Worm (Caenorhabditis elegans) whole organism, L2 larva: Measurements from ENCODE around the gene C35A5.5.
A peak's percentile ranks its signal among the peaks of the same experiment; 100 is the strongest.

Experiments
- C34F6.9 ChIP-seq: fragments of 150-350 bp; optimal IDR thresholded peaks from 2 replicates; lab custom pipeline; 2014; ENCODE audit warnings: missing biosample characterization, missing genetic modification characterization
- F13H6.1 ChIP-seq: sonication (generic microtip); optimal IDR thresholded peaks from 2 replicates; lab custom pipeline; 2016; ENCODE audit warnings: missing genetic modification characterization, missing compliant biosample characterization
- R02D3.7 ChIP-seq: fragments of 150-350 bp; optimal IDR thresholded peaks from 2 replicates; lab custom pipeline; 2014; ENCODE audit warnings: missing biosample characterization, missing genetic modification characterization
- Y55F3AM.14 ChIP-seq: fragments of 200-800 bp; sonication (Bioruptor generic); optimal IDR thresholded peaks from 2 replicates; lab custom pipeline; 2018; ENCODE audit warnings: mild to moderate bottlenecking, missing genetic modification characterization, missing compliant biosample characterization
- ZK546.5 ChIP-seq: sonication (generic microtip); optimal IDR thresholded peaks from 2 replicates; lab custom pipeline; 2017; ENCODE audit warnings: missing biosample characterization, missing genetic modification characterization
- alr-1 ChIP-seq: fragments of 150-350 bp; optimal IDR thresholded peaks from 2 replicates; lab custom pipeline; 2014; ENCODE audit warnings: missing biosample characterization, missing genetic modification characterization
- ama-1 ChIP-seq: fragments of 150-350 bp; optimal IDR thresholded peaks from 2 replicates; lab custom pipeline; 2018; ENCODE audit warnings: inconsistent platforms
- blmp-1 ChIP-seq: sonication (generic microtip); optimal IDR thresholded peaks from 2 replicates; lab custom pipeline; 2017; ENCODE audit warnings: missing genetic modification characterization, mild to moderate bottlenecking, missing compliant biosample characterization, antibody characterized with exemption, moderate library complexity; ENCODE audit not compliant: insufficient read depth
- ceh-16 ChIP-seq: fragments of 150-350 bp; optimal IDR thresholded peaks from 2 replicates; lab custom pipeline; 2014; ENCODE audit warnings: missing biosample characterization, missing genetic modification characterization
- ceh-82 ChIP-seq: fragments of 150-350 bp; optimal IDR thresholded peaks from 2 replicates; lab custom pipeline; 2014; ENCODE audit warnings: missing biosample characterization, missing genetic modification characterization
- crh-2 ChIP-seq: sonication (generic microtip); optimal IDR thresholded peaks from 2 replicates; lab custom pipeline; 2017; ENCODE audit warnings: missing biosample characterization, missing genetic modification characterization
- elt-3 ChIP-seq: sonication (generic microtip); optimal IDR thresholded peaks from 2 replicates; lab custom pipeline; 2017; ENCODE audit warnings: missing biosample characterization, missing genetic modification characterization
- fos-1 ChIP-seq: fragments of 150-350 bp; optimal IDR thresholded peaks from 2 replicates; lab custom pipeline; 2014; ENCODE audit warnings: missing biosample characterization, missing genetic modification characterization
- gmeb-1 ChIP-seq: fragments of 150-350 bp; optimal IDR thresholded peaks from 2 replicates; lab custom pipeline; 2014; ENCODE audit warnings: missing biosample characterization, missing genetic modification characterization
- lin-11 ChIP-seq: fragments of 150-350 bp; sonication (generic microtip); optimal IDR thresholded peaks from 2 replicates; lab custom pipeline; 2014; ENCODE audit warnings: missing biosample characterization, missing genetic modification characterization, inconsistent platforms, mixed read lengths
- lin-13 ChIP-seq: fragments of 150-350 bp; optimal IDR thresholded peaks from 2 replicates; lab custom pipeline; 2014; ENCODE audit warnings: missing biosample characterization, missing genetic modification reagents, missing genetic modification characterization
- lin-39 ChIP-seq: fragments of 150-350 bp; optimal IDR thresholded peaks from 2 replicates; lab custom pipeline; 2014; ENCODE audit warnings: missing biosample characterization, missing genetic modification reagents, missing genetic modification characterization
- mab-5 ChIP-seq: fragments of 150-350 bp; optimal IDR thresholded peaks from 2 replicates; lab custom pipeline; 2014; ENCODE audit warnings: missing biosample characterization, missing genetic modification characterization
- mbf-1 ChIP-seq: sonication (generic microtip); optimal IDR thresholded peaks from 2 replicates; lab custom pipeline; 2017; ENCODE audit warnings: missing biosample characterization, missing genetic modification characterization
- nhr-10 ChIP-seq: sonication (generic microtip); optimal IDR thresholded peaks from 2 replicates; lab custom pipeline; 2017; ENCODE audit warnings: missing biosample characterization, missing genetic modification characterization
- nhr-11 ChIP-seq: fragments of 150-350 bp; optimal IDR thresholded peaks from 2 replicates; lab custom pipeline; 2014; ENCODE audit warnings: missing biosample characterization, missing genetic modification characterization
- nhr-12 ChIP-seq: fragments of 150-350 bp; optimal IDR thresholded peaks from 2 replicates; lab custom pipeline; 2014; ENCODE audit warnings: missing biosample characterization, missing genetic modification characterization
- nhr-129 ChIP-seq: fragments of 150-350 bp; optimal IDR thresholded peaks from 2 replicates; lab custom pipeline; 2014; ENCODE audit warnings: missing biosample characterization, missing genetic modification characterization
- nhr-21 ChIP-seq: fragments of 150-350 bp; optimal IDR thresholded peaks from 2 replicates; lab custom pipeline; 2014; ENCODE audit warnings: missing biosample characterization, missing genetic modification characterization
- nhr-23 ChIP-seq: fragments of 150-350 bp; optimal IDR thresholded peaks from 2 replicates; lab custom pipeline; 2014; ENCODE audit warnings: missing biosample characterization, missing genetic modification reagents, missing genetic modification characterization
- nhr-237 ChIP-seq: fragments of 150-350 bp; optimal IDR thresholded peaks from 2 replicates; lab custom pipeline; 2014; ENCODE audit warnings: missing biosample characterization, missing genetic modification characterization
- nhr-25 ChIP-seq: fragments of 150-350 bp; sonication (generic microtip); optimal IDR thresholded peaks from 3 replicates; lab custom pipeline; 2014; ENCODE audit warnings: missing biosample characterization, missing genetic modification characterization
- nhr-6 ChIP-seq: fragments of 150-350 bp; optimal IDR thresholded peaks from 2 replicates; lab custom pipeline; 2014; ENCODE audit warnings: missing biosample characterization, missing genetic modification characterization
- sem-4 ChIP-seq: fragments of 150-350 bp; optimal IDR thresholded peaks from 2 replicates; lab custom pipeline; 2014; ENCODE audit warnings: missing biosample characterization, missing genetic modification reagents, missing genetic modification characterization
- skn-1 ChIP-seq: sonication (generic microtip); optimal IDR thresholded peaks from 2 replicates; lab custom pipeline; 2017; ENCODE audit warnings: missing biosample characterization, missing genetic modification characterization
- sma-3 ChIP-seq: sonication (generic microtip); optimal IDR thresholded peaks from 2 replicates; lab custom pipeline; 2016; ENCODE audit warnings: missing genetic modification reagents, missing genetic modification characterization, missing compliant biosample characterization
- snpc-4 ChIP-seq: fragments of 150-350 bp; optimal IDR thresholded peaks from 2 replicates; lab custom pipeline; 2014; ENCODE audit warnings: missing biosample characterization, missing genetic modification characterization
- unc-39 ChIP-seq: fragments of 150-350 bp; optimal IDR thresholded peaks from 2 replicates; lab custom pipeline; 2014; ENCODE audit warnings: missing biosample characterization, missing genetic modification characterization
- unc-55 ChIP-seq: fragments of 150-350 bp; sonication (generic microtip); optimal IDR thresholded peaks from 3 replicates; lab custom pipeline; 2014; ENCODE audit warnings: missing biosample characterization, missing genetic modification reagents, missing genetic modification characterization
- unc-62 ChIP-seq: fragments of 150-350 bp; optimal IDR thresholded peaks from 2 replicates; lab custom pipeline; 2014; ENCODE audit warnings: missing biosample characterization, missing genetic modification reagents, missing genetic modification characterization
- zag-1 ChIP-seq: fragments of 150-350 bp; optimal IDR thresholded peaks from 2 replicates; lab custom pipeline; 2014; ENCODE audit warnings: missing biosample characterization, missing genetic modification characterization
- ztf-1 ChIP-seq: fragments of 200-800 bp; sonication (Bioruptor generic); conservative IDR thresholded peaks from 2 replicates; pipeline ENCODE4 v1.3.6; 2022; ENCODE audit warnings: missing genetic modification characterization, missing compliant biosample characterization
- ztf-4 ChIP-seq: fragments of 150-350 bp; optimal IDR thresholded peaks from 2 replicates; lab custom pipeline; 2014; ENCODE audit warnings: missing biosample characterization, missing genetic modification characterization

C35A5.5 gene

DNA sequence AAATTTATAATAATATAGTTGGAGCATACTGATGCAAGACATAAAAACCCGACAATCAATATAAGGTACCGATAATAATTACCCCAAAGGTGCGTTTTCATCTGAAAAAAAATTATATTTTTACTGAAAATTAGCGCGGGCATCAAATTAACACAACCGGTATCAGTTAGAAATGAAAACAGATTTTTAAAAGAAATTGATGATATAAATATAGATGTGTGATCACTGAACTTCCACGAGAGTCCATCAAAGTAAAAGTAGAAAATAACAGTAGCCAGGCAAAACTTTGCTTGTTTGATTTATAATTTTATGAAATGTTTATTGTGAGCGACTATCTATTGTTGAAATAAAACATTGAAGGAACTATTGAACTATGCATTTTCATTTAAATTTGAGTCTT, 4.4 kb upstream of the C35A5.5 start, which contains the start of gene C35A5.3:
Gene C35A5.3, minus strand, starts transcription at position 101 of the 400 bp plus-strand sequence.
- TF ChIP-seq mbf-1 (tag; lab: Kevin White, UChicago) (no peak), fos-1 (no peak), sma-3 (no peak), nhr-10 (tag; lab: Kevin White, UChicago) (no peak), nhr-23 (tag; lab: Kevin White, UChicago) (no peak), elt-3 (no peak), nhr-21 (no peak), unc-55 (GFP tag; lab: Kevin White, UChicago) (no peak), unc-62 (no peak), lin-13 (GFP tag; lab: Kevin White, UChicago) (no peak), skn-1 (tag; lab: Kevin White, UChicago) (no peak), blmp-1 (no peak), ZK546.5 (tag; lab: Kevin White, UChicago) (no peak), mab-5 (tag; lab: Kevin White, UChicago) (no peak), F13H6.1 (tag; lab: Kevin White, UChicago) (no peak), nhr-129 (tag; lab: Kevin White, UChicago) (no peak), ama-1 (no peak), ceh-16 (no peak)

ce11 chrV:10503011-10503410, 2.6 kb upstream of the C35A5.5 start, which contains the start of gene C35A5.11:
Gene C35A5.11, minus strand, starts transcription at chrV:10503111.
- TF ChIP-seq fos-1 (no peak), sem-4 (tag; lab: Kevin White, UChicago) (no peak)

- TF ChIP-seq nhr-6 (tag; lab: Kevin White, UChicago) (no peak), nhr-23 (tag; lab: Kevin White, UChicago) (no peak), elt-3 (no peak), nhr-21 (no peak), crh-2 (tag; lab: Kevin White, UChicago) (no peak)
Measured at ce11 chrV:10503893-10504292, 1.8 kb upstream of the C35A5.5 start, which contains the start of gene C35A5.10. Gene C35A5.10, plus strand, starts transcription at chrV:10504193.

DNA sequence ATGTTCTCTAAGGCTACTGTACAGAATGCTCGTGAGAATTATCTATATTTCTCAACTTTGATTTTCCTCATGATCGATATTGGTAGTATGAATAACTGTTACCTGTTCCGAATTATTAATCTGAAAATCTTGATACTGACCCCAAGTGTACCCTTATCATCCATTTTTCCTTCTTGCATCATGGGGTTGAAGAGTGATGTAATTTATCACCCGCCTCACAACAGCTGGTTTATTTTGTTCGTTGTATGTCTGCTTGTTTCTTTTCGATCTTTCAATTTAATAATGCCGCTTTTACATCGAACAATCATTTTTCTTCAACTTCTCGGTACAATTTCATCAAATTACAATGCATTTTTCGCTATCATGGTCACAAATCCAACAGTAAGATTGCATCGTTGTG, 3.2 kb downstream of the C35A5.5 start, which contains the start of gene C35A5.6:
Gene C35A5.6, plus strand, starts transcription at position 283 of the 400 bp plus-strand sequence.
- TF ChIP-seq alr-1 (tag; lab: Kevin White, UChicago) (no peak), ztf-1 (no peak), mbf-1 (tag; lab: Kevin White, UChicago) (no peak), nhr-25 (peak; percentile 34), nhr-129 (tag; lab: Kevin White, UChicago) (peak; percentile 99), nhr-10 (tag; lab: Kevin White, UChicago) (no peak), ceh-16 (no peak), unc-39 (tag; lab: Kevin White, UChicago) (no peak)

ce11 chrV:10514271-10514670, 8.6 kb downstream of the C35A5.5 start, which contains the start of gene dmsr-8:
Gene dmsr-8, minus strand, starts transcription at chrV:10514371.
- TF ChIP-seq lin-11 (tag; lab: Kevin White, UChicago) (no peak), nhr-23 (tag; lab: Kevin White, UChicago) (no peak), crh-2 (tag; lab: Kevin White, UChicago) (no peak), ztf-1 (no peak), C34F6.9 (no peak), mab-5 (tag; lab: Kevin White, UChicago) (no peak), alr-1 (tag; lab: Kevin White, UChicago) (no peak), lin-39 (no peak), nhr-237 (tag; lab: Kevin White, UChicago) (no peak)

DNA sequence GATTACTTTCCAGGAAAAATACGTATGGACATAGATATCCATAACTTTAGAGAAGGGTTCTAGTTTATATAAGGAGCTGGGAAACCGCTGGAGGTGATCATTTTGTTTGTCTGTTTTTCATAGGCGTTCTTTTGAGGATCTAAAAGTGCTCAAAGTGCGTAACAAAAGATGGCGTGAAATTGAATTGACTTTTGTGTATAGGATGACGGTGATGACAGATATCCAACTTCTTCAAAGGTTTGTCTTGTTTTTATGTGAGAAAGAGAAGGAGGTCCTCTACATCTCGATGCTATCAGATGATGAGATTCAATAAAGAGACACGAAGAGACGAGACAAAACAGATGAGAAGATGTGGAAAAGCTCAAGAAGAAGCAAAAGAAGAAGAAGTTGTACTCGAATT, 11.0 kb downstream of the C35A5.5 start:
- TF ChIP-seq nhr-237 (tag; lab: Kevin White, UChicago) (no peak), nhr-25 (no peak), nhr-12 (tag; lab: Kevin White, UChicago) (no peak), unc-55 (GFP tag; lab: Kevin White, UChicago) (no peak), Y55F3AM.14 (GFP tag; lab: Kevin White, UChicago) (no peak)

DNA sequence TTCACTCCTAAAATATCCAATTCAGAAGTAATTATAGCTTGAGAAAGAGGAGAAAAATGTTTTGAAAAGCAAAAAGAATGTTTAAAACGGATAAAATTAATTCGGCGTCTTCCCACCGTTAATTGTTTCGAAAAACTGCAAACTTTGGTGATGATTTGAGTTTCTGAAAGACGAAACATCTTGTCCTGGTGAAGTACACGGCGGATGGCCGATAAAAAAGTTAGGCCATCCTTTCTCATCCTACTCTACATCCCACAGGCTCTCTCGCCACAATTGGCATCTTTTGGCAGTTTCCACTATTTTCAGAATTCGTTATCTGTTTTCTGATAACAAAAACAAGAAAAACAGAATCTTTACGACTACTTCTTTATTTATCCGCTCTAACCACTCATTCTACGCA, 20.2 kb downstream of the C35A5.5 start, which contains the start of the genes C35A5.8 and hda-11:
Gene C35A5.8, minus strand, starts transcription at position 7 of the 400 bp plus-strand sequence.
Gene hda-11, plus strand, starts transcription at position 283 of the 400 bp plus-strand sequence.
- no peak for TF ChIP-seq unc-62
- no peak for TF ChIP-seq mbf-1 (tag; lab: Kevin White, UChicago)
- no peak for TF ChIP-seq R02D3.7 (tag; lab: Kevin White, UChicago)
- no peak for TF ChIP-seq lin-39
- no peak for TF ChIP-seq ztf-4 (tag; lab: Kevin White, UChicago)
- no peak for TF ChIP-seq Y55F3AM.14 (GFP tag; lab: Kevin White, UChicago)
- TF ChIP-seq sem-4 (tag; lab: Kevin White, UChicago), result peak; percentile 34
- TF ChIP-seq nhr-10 (tag; lab: Kevin White, UChicago), result no peak
- TF ChIP-seq ceh-82 (tag; lab: Kevin White, UChicago), result no peak
- peak; percentile 14 for TF ChIP-seq snpc-4 (tag; lab: Kevin White, UChicago)
- no peak for TF ChIP-seq nhr-23 (tag; lab: Kevin White, UChicago)
- TF ChIP-seq zag-1 (tag; lab: Kevin White, UChicago), result no peak
- TF ChIP-seq nhr-237 (tag; lab: Kevin White, UChicago), result no peak
- TF ChIP-seq lin-11 (tag; lab: Kevin White, UChicago), result no peak
- no peak for TF ChIP-seq lin-13 (GFP tag; lab: Kevin White, UChicago)
- TF ChIP-seq gmeb-1 (tag; lab: Kevin White, UChicago), result peak; percentile 76
- peak; percentile 62 for TF ChIP-seq nhr-129 (tag; lab: Kevin White, UChicago)
- peak; percentile 44 for TF ChIP-seq fos-1
- TF ChIP-seq ceh-16, result no peak
- no peak for TF ChIP-seq ztf-1
- TF ChIP-seq F13H6.1 (tag; lab: Kevin White, UChicago), result peak; percentile 73
- TF ChIP-seq C34F6.9, result peak; percentile 69
- TF ChIP-seq sma-3, result peak; percentile 62
- no peak for TF ChIP-seq nhr-11 (tag; lab: Kevin White, UChicago)
- no peak for TF ChIP-seq ama-1
- no peak for TF ChIP-seq nhr-12 (tag; lab: Kevin White, UChicago)
- no peak for TF ChIP-seq elt-3
